Fruit fly (Drosophila melanogaster) whole organism, embryonic: ENCODE data around the gene CG10486.

Experiments
- CG10274 ChIP-seq: fragments of 200-800 bp; sonication (Bioruptor generic); optimal IDR thresholded peaks from 3 replicates; lab custom pipeline; 2017; ENCODE audit warnings: missing biosample characterization, mild to moderate bottlenecking, missing genetic modification characterization
- CG10431 ChIP-seq: fragments of 200-800 bp; sonication (Bioruptor generic); optimal IDR thresholded peaks from 3 replicates; lab custom pipeline; 2018; ENCODE audit warnings: missing biosample characterization, mild to moderate bottlenecking, missing genetic modification characterization
- CG10543 ChIP-seq: fragments of 200-800 bp; sonication (Bioruptor generic); optimal IDR thresholded peaks from 3 replicates; lab custom pipeline; 2017; ENCODE audit warnings: missing biosample characterization, mild to moderate bottlenecking, missing genetic modification characterization, moderate library complexity
- CG10979 ChIP-seq: fragments of 200-800 bp; sonication (Bioruptor generic); optimal IDR thresholded peaks from 2 replicates; lab custom pipeline; 2018; ENCODE audit warnings: missing biosample characterization, mild to moderate bottlenecking, missing genetic modification characterization, moderate library complexity
- CG11560 ChIP-seq: fragments of 200-800 bp; sonication (Bioruptor generic); IDR thresholded peaks from 3 replicates; pipeline ENCODE4 v1.3.6; 2022; ENCODE audit warnings: missing biosample characterization, missing genetic modification characterization
- CG12236 ChIP-seq: fragments of 200-800 bp; sonication (Bioruptor generic); optimal IDR thresholded peaks from 2 replicates; lab custom pipeline; 2016; ENCODE audit warnings: missing biosample characterization, missing genetic modification characterization
- CG12391 ChIP-seq: fragments of 200-800 bp; sonication (Bioruptor generic); optimal IDR thresholded peaks from 3 replicates; lab custom pipeline; 2018; ENCODE audit warnings: missing biosample characterization, mild to moderate bottlenecking, missing genetic modification characterization, moderate library complexity
- CG12942 ChIP-seq: fragments of 200-800 bp; sonication (Bioruptor generic); optimal IDR thresholded peaks from 3 replicates; lab custom pipeline; 2016; ENCODE audit warnings: missing biosample characterization, missing genetic modification characterization
- CG14860 ChIP-seq: fragments of 200-800 bp; sonication (Bioruptor generic); IDR thresholded peaks from 3 replicates; pipeline ENCODE4 v1.3.6; 2022; ENCODE audit warnings: missing biosample characterization, missing genetic modification characterization; ENCODE audit not compliant: partially characterized antibody
- CG15269 ChIP-seq: fragments of 200-800 bp; sonication (Bioruptor generic); optimal IDR thresholded peaks from 2 replicates; lab custom pipeline; 2018; ENCODE audit warnings: missing biosample characterization, mild to moderate bottlenecking, missing genetic modification characterization, moderate library complexity
- CG15479 ChIP-seq: fragments of 200-800 bp; sonication (Bioruptor generic); optimal IDR thresholded peaks from 3 replicates; lab custom pipeline; 2019; ENCODE audit warnings: missing biosample characterization, mild to moderate bottlenecking, missing genetic modification characterization, moderate library complexity
- CG1603 ChIP-seq: fragments of 200-800 bp; sonication (Bioruptor generic); optimal IDR thresholded peaks from 2 replicates; lab custom pipeline; 2019; ENCODE audit warnings: missing biosample characterization, mild to moderate bottlenecking, missing genetic modification characterization, moderate library complexity
- CG16815 ChIP-seq: fragments of 200-800 bp; sonication (Bioruptor generic); optimal IDR thresholded peaks from 3 replicates; lab custom pipeline; 2017; ENCODE audit warnings: missing biosample characterization, mild to moderate bottlenecking, missing genetic modification characterization
- CG17328 ChIP-seq: fragments of 200-800 bp; sonication (Bioruptor generic); IDR thresholded peaks from 2 replicates; pipeline ENCODE4 v1.3.6; 2022; ENCODE audit warnings: missing biosample characterization, missing genetic modification characterization
- CG18599 ChIP-seq: fragments of 200-800 bp; sonication (Bioruptor generic); optimal IDR thresholded peaks from 3 replicates; lab custom pipeline; 2017; ENCODE audit warnings: missing biosample characterization, missing genetic modification characterization, mild to moderate bottlenecking, moderate library complexity, missing genetic modification reagents
- CG18619 ChIP-seq: fragments of 200-800 bp; sonication (Bioruptor generic); optimal IDR thresholded peaks from 3 replicates; lab custom pipeline; 2017; ENCODE audit warnings: missing biosample characterization, mild to moderate bottlenecking, missing genetic modification characterization
- CG30403 ChIP-seq: fragments of 200-800 bp; sonication (Bioruptor generic); optimal IDR thresholded peaks from 3 replicates; lab custom pipeline; 2016; ENCODE audit warnings: missing biosample characterization, missing genetic modification characterization
- CG31441 ChIP-seq: fragments of 200-800 bp; sonication (Bioruptor generic); IDR thresholded peaks from 2 replicates; pipeline ENCODE4 v1.3.6; 2022; ENCODE audit warnings: missing biosample characterization, missing genetic modification characterization
- CG32767 ChIP-seq: fragments of 200-800 bp; sonication (Bioruptor generic); IDR thresholded peaks from 2 replicates; pipeline ENCODE4 v1.3.6; 2022; ENCODE audit warnings: missing biosample characterization, missing genetic modification characterization
- CG4282 ChIP-seq: fragments of 200-800 bp; sonication (Bioruptor generic); optimal IDR thresholded peaks from 2 replicates; lab custom pipeline; 2016; ENCODE audit warnings: missing biosample characterization, missing genetic modification characterization
- CG43689 ChIP-seq: fragments of 200-800 bp; sonication (Bioruptor generic); IDR thresholded peaks from 2 replicates; pipeline ENCODE4 v1.3.6; 2022; ENCODE audit warnings: missing biosample characterization, missing genetic modification characterization
- CG7357 ChIP-seq: fragments of 200-800 bp; sonication (Bioruptor generic); IDR thresholded peaks from 3 replicates; pipeline ENCODE4 v1.3.6; 2022; ENCODE audit warnings: missing biosample characterization, missing genetic modification characterization
- CG8089 ChIP-seq: fragments of 200-800 bp; sonication (Bioruptor generic); optimal IDR thresholded peaks from 3 replicates; lab custom pipeline; 2016; ENCODE audit warnings: missing biosample characterization, missing genetic modification characterization
- D19B ChIP-seq: fragments of 200-800 bp; sonication (Bioruptor generic); optimal IDR thresholded peaks from 2 replicates; lab custom pipeline; 2017; ENCODE audit warnings: missing biosample characterization, mild to moderate bottlenecking, missing genetic modification characterization
- Dad ChIP-seq: fragments of 200-800 bp; sonication (Bioruptor generic); optimal IDR thresholded peaks from 3 replicates; lab custom pipeline; 2016; ENCODE audit warnings: missing biosample characterization, missing genetic modification characterization
- Dip2 ChIP-seq: fragments of 200-800 bp; sonication (Bioruptor generic); IDR thresholded peaks from 2 replicates; pipeline ENCODE4 v1.3.6; 2022; ENCODE audit warnings: missing biosample characterization, missing genetic modification characterization
- HHEX ChIP-seq: fragments of 200-800 bp; sonication (Bioruptor generic); optimal IDR thresholded peaks from 3 replicates; lab custom pipeline; 2017; ENCODE audit warnings: missing biosample characterization, mild to moderate bottlenecking, missing genetic modification characterization, missing genetic modification reagents
- HLH3B ChIP-seq: fragments of 200-800 bp; sonication (Bioruptor generic); IDR thresholded peaks from 2 replicates; pipeline ENCODE4 v1.3.6; 2022; ENCODE audit warnings: missing biosample characterization, missing genetic modification characterization
- Hand ChIP-seq: fragments of 200-800 bp; sonication (Bioruptor generic); optimal IDR thresholded peaks from 2 replicates; lab custom pipeline; 2017; ENCODE audit warnings: mild to moderate bottlenecking, missing biosample characterization, missing genetic modification reagents, missing genetic modification characterization
- Hr3 ChIP-seq: fragments of 200-800 bp; sonication (Bioruptor generic); optimal IDR thresholded peaks from 3 replicates; lab custom pipeline; 2016; ENCODE audit warnings: missing biosample characterization, missing genetic modification characterization
- Nf-YA ChIP-seq: fragments of 200-800 bp; sonication (Bioruptor generic); IDR thresholded peaks from 2 replicates; pipeline ENCODE4 v1.3.6; 2022; ENCODE audit warnings: missing biosample characterization, missing genetic modification characterization
- Ravus ChIP-seq: fragments of 200-800 bp; sonication (Bioruptor generic); IDR thresholded peaks from 2 replicates; pipeline ENCODE4 v1.3.6; 2022; ENCODE audit warnings: missing biosample characterization, missing genetic modification characterization
- Sin3A ChIP-seq: fragments of >200 bp; optimal IDR thresholded peaks from 2 replicates; lab custom pipeline; 2018
- Xbp1 ChIP-seq: fragments of 200-800 bp; sonication (Bioruptor generic); optimal IDR thresholded peaks from 3 replicates; lab custom pipeline; 2016; ENCODE audit warnings: missing biosample characterization, mild to moderate bottlenecking, missing genetic modification characterization
- ap ChIP-seq: fragments of 200-800 bp; sonication (Bioruptor generic); IDR thresholded peaks from 2 replicates; pipeline ENCODE4 v1.3.6; 2022; ENCODE audit warnings: missing biosample characterization, missing genetic modification characterization
- ash1 ChIP-seq: fragments of 200-800 bp; sonication (Bioruptor generic); optimal IDR thresholded peaks from 2 replicates; lab custom pipeline; 2018; ENCODE audit warnings: missing biosample characterization, mild to moderate bottlenecking, missing genetic modification characterization
- az2 ChIP-seq: fragments of 200-800 bp; sonication (Bioruptor generic); optimal IDR thresholded peaks from 3 replicates; lab custom pipeline; 2016; ENCODE audit warnings: missing biosample characterization, missing genetic modification characterization
- btn ChIP-seq: fragments of 200-800 bp; sonication (Bioruptor generic); optimal IDR thresholded peaks from 2 replicates; lab custom pipeline; 2016; ENCODE audit warnings: missing biosample characterization, missing genetic modification characterization
- chm ChIP-seq: fragments of 200-800 bp; sonication (Bioruptor generic); IDR thresholded peaks from 2 replicates; pipeline ENCODE4 v1.3.6; 2022; ENCODE audit warnings: missing biosample characterization, missing genetic modification characterization
- crp ChIP-seq, 2 experiments: fragments of 200-800 bp; sonication (Bioruptor generic); optimal IDR thresholded peaks; 2 replicates in 1 of 2; 3 replicates in 1 of 2; lab custom pipeline; 2017; ENCODE audit warnings: missing biosample characterization in 2 of 2, missing genetic modification characterization in 2 of 2, mild to moderate bottlenecking in 1 of 2, moderate library complexity in 1 of 2
- da ChIP-seq: fragments of 200-800 bp; sonication (Bioruptor generic); optimal IDR thresholded peaks from 2 replicates; lab custom pipeline; 2016; ENCODE audit warnings: missing biosample characterization, missing genetic modification characterization
- dm ChIP-seq: fragments of 200-800 bp; sonication (Bioruptor generic); optimal IDR thresholded peaks from 3 replicates; lab custom pipeline; 2016; ENCODE audit warnings: missing biosample characterization, missing genetic modification characterization
- esg ChIP-seq: fragments of 200-800 bp; sonication (Bioruptor generic); conservative IDR thresholded peaks from 2 replicates; pipeline ENCODE4 v1.3.6; 2022; ENCODE audit warnings: missing biosample characterization, missing genetic modification characterization
- eyg ChIP-seq: fragments of 200-800 bp; sonication (Bioruptor generic); optimal IDR thresholded peaks from 3 replicates; lab custom pipeline; 2016; ENCODE audit warnings: missing biosample characterization, missing genetic modification characterization
- fd96Cb ChIP-seq: fragments of 200-800 bp; sonication (Bioruptor generic); optimal IDR thresholded peaks from 2 replicates; lab custom pipeline; 2018; ENCODE audit warnings: missing biosample characterization, mild to moderate bottlenecking, missing genetic modification characterization, moderate library complexity
- fru ChIP-seq: fragments of >200 bp; optimal IDR thresholded peaks from 2 replicates; lab custom pipeline; 2017
- kni ChIP-seq: fragments of 200-800 bp; sonication (Bioruptor generic); optimal IDR thresholded peaks from 3 replicates; lab custom pipeline; 2017; ENCODE audit warnings: mild to moderate bottlenecking, missing biosample characterization, missing genetic modification reagents, missing genetic modification characterization
- peb ChIP-seq: fragments of 200-800 bp; sonication (Bioruptor generic); IDR thresholded peaks from 2 replicates; pipeline ENCODE4 v1.3.6; 2022; ENCODE audit warnings: missing biosample characterization, missing genetic modification characterization
- pfk ChIP-seq: fragments of 200-800 bp; sonication (Bioruptor generic); optimal IDR thresholded peaks from 2 replicates; lab custom pipeline; 2018; ENCODE audit warnings: missing biosample characterization, mild to moderate bottlenecking, missing genetic modification characterization, moderate library complexity
- ranshi ChIP-seq: fragments of 200-800 bp; sonication (Bioruptor generic); IDR thresholded peaks from 2 replicates; pipeline ENCODE4 v1.3.6; 2022; ENCODE audit warnings: missing biosample characterization, missing genetic modification characterization
- scrt ChIP-seq: fragments of 200-800 bp; sonication (Bioruptor generic); optimal IDR thresholded peaks from 2 replicates; lab custom pipeline; 2018; ENCODE audit warnings: missing biosample characterization, mild to moderate bottlenecking, missing genetic modification characterization, moderate library complexity
- sima ChIP-seq: fragments of 200-800 bp; sonication (Bioruptor generic); optimal IDR thresholded peaks from 2 replicates; lab custom pipeline; 2016; ENCODE audit warnings: missing biosample characterization, missing genetic modification characterization

Gene CG10486

DNA sequence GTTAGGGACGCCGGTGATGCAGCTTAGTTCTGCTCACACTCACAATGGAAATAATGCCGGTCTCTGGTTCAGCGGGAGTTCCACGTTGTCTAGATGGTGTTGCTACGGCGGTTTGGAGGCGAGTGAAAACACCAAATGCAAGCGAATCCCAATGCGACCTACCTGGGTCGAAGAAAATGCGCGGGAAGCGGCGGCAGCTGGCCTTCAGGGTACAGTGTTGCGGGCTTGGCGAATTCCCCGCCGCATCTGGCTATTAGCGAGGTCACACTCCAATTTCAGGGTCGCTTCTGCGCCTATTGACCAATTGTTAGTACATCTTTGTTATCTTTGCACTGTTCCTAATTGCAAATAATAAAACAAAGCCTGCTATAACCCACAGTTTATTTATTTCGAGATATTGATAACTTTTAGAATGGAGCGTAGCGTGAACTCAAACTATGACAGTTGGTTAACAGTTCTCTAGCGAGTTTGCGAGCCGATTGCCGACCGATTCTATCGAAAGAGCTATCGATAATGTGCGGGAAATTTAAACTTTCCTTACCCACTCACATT lies 25.9 kb upstream of the CG10486 start, which contains the start of gene Rcc1 (continued):
- TF ChIP-seq eyg (GFP tag; lab: Kevin White, UChicago): no peak
- no peak for TF ChIP-seq sima (GFP tag; lab: Kevin White, UChicago)
- no peak for TF ChIP-seq CG8089
- no peak for TF ChIP-seq CG10431 (GFP tag; lab: Kevin White, UChicago)
- TF ChIP-seq ap (GFP tag; lab: Robert Waterston, UW): no peak
- TF ChIP-seq scrt (GFP tag; lab: Kevin White, UChicago): no peak
- peak; percentile 39; the same call in 1 of the 3 replicates for TF ChIP-seq CG14860 (GFP tag; lab: Robert Waterston, UW)
- TF ChIP-seq HHEX (GFP tag; lab: Kevin White, UChicago): no peak
- no peak for TF ChIP-seq CG10274
- TF ChIP-seq az2 (GFP tag; lab: Kevin White, UChicago): no peak
- TF ChIP-seq CG10543 (GFP tag; lab: Kevin White, UChicago): no peak
- no peak for TF ChIP-seq HLH3B (GFP tag; lab: Robert Waterston, UW)
- no peak for TF ChIP-seq fru (lab: Kevin White, UChicago)
- TF ChIP-seq crp (GFP tag; optimal IDR thresholded peaks at IDR 0.05; lab: Kevin White, UChicago): peak in 1 of 2 experiments; percentile 79
- TF ChIP-seq CG10979 (tag; lab: Kevin White, UChicago): no peak
- TF ChIP-seq kni (GFP tag; lab: Kevin White, UChicago): peak; percentile 64
- no peak for TF ChIP-seq CG11560 (tag; lab: Robert Waterston, UW)
- no peak for TF ChIP-seq D19B (GFP tag; lab: Kevin White, UChicago)
- TF ChIP-seq Dad: no peak
- TF ChIP-seq CG18619 (GFP tag; lab: Kevin White, UChicago): no peak
- TF ChIP-seq chm (GFP tag; lab: Robert Waterston, UW): no peak
- TF ChIP-seq CG7357 (GFP tag; lab: Robert Waterston, UW): no peak
- TF ChIP-seq btn (GFP tag; lab: Kevin White, UChicago): no peak
- no peak for TF ChIP-seq CG4282 (GFP tag; lab: Kevin White, UChicago)
- no peak for TF ChIP-seq Dip2 (GFP tag; lab: Robert Waterston, UW)
- TF ChIP-seq Ravus: no peak
- no peak for TF ChIP-seq CG30403 (GFP tag; lab: Kevin White, UChicago)
- peak; percentile 80 for TF ChIP-seq CG1603 (tag; lab: Kevin White, UChicago)
- TF ChIP-seq da (GFP tag; lab: Kevin White, UChicago): peak; percentile 79
- 0 out of 2 replicates have a peak, but pooled peaks have one; percentile 12 for TF ChIP-seq CG17328 (GFP tag; lab: Robert Waterston, UW)
- no peak for TF ChIP-seq CG32767
- no peak for TF ChIP-seq fd96Cb
- no peak for TF ChIP-seq CG12391 (tag; lab: Kevin White, UChicago)
- TF ChIP-seq Sin3A (lab: Kevin White, UChicago): peak; percentile 98
- TF ChIP-seq CG43689 (GFP tag; lab: Robert Waterston, UW): no peak
- TF ChIP-seq dm: peak; percentile 56
- TF ChIP-seq Nf-YA (GFP tag; lab: Robert Waterston, UW): no peak
- TF ChIP-seq Xbp1 (GFP tag; lab: Kevin White, UChicago): peak; percentile 18
- no peak for TF ChIP-seq esg (GFP tag; lab: Robert Waterston, UW)
- TF ChIP-seq CG15269 (tag; lab: Kevin White, UChicago): no peak
- TF ChIP-seq ash1: no peak
- TF ChIP-seq Hand: no peak
- no peak for TF ChIP-seq pfk (GFP tag; lab: Kevin White, UChicago)
- no peak for TF ChIP-seq CG31441 (GFP tag; lab: Robert Waterston, UW)
- no peak for TF ChIP-seq CG16815 (GFP tag; lab: Kevin White, UChicago)
- TF ChIP-seq CG18599: no peak
- no peak for TF ChIP-seq CG12942 (GFP tag; lab: Kevin White, UChicago)
- TF ChIP-seq CG12236 (GFP tag; lab: Kevin White, UChicago): no peak
- TF ChIP-seq peb (GFP tag; lab: Robert Waterston, UW): no peak
- no peak for TF ChIP-seq Hr3
- no peak for TF ChIP-seq ranshi (GFP tag; lab: Robert Waterston, UW)
- TF ChIP-seq CG15479: no peak
